Worm (Caenorhabditis elegans): Measurements from ENCODE around the gene nas-12.

ce11 chrIV:10239045-10239444, 15.2 kb downstream of the nas-12 start, which contains the start of gene ech-8:
- TF ChIP-seq ceh-16 (tag; optimal IDR thresholded peaks at IDR 0.05), result no peak
- TF ChIP-seq Y55F3AM.14 (GFP tag; optimal IDR thresholded peaks at IDR 0.05), result no peak
- no peak for TF ChIP-seq dmd-4 (tag; optimal IDR thresholded peaks at IDR 0.05)
- TF ChIP-seq ama-1 (optimal IDR thresholded peaks at IDR 0.05), result no peak
- no peak for TF ChIP-seq elt-1 (tag; optimal IDR thresholded peaks at IDR 0.05)
- no peak for TF ChIP-seq snpc-4 (tag; optimal IDR thresholded peaks at IDR 0.05)
- TF ChIP-seq gmeb-1 (tag; optimal IDR thresholded peaks at IDR 0.05), result no peak
- TF ChIP-seq ceh-82 (tag; optimal IDR thresholded peaks at IDR 0.05), result no peak
- TF ChIP-seq zag-1 (tag; optimal IDR thresholded peaks at IDR 0.05), result no peak

Measured in whole organism, L2 larva.